Worm (Caenorhabditis elegans) whole organism, young adult: ENCODE data around the gene Y54G11A.4.
"Not testable (repeated sequence)": the region's sequence is repeated elsewhere in the genome, so short reads cannot be mapped to it uniquely, and the experiment has no call there.

ENCODE experiments used
- D2030.7 ChIP-seq: fragments of 200-800 bp; sonication (Bioruptor generic); IDR thresholded peaks from 2 replicates; pipeline ENCODE4 v1.3.6; 2022; ENCODE audit warnings: missing genetic modification reagents, missing genetic modification characterization, missing compliant biosample characterization
- Y56A3A.18 ChIP-seq: fragments of 200-800 bp; sonication (Bioruptor generic); IDR thresholded peaks from 2 replicates; pipeline ENCODE4 v1.3.6; 2022; ENCODE audit warnings: missing genetic modification reagents, missing genetic modification characterization, missing compliant biosample characterization
- ceh-40 ChIP-seq: fragments of 200-800 bp; sonication (Bioruptor generic); IDR thresholded peaks from 2 replicates; pipeline ENCODE4 v1.3.6; 2022; ENCODE audit warnings: missing genetic modification characterization, missing compliant biosample characterization
- ceh-79 ChIP-seq: sonication (generic microtip); optimal IDR thresholded peaks from 2 replicates; lab custom pipeline; 2017; ENCODE audit warnings: mild to moderate bottlenecking, missing genetic modification characterization, missing compliant biosample characterization
- hmg-1.2 ChIP-seq: fragments of 200-800 bp; sonication (Bioruptor generic); IDR thresholded peaks from 2 replicates; pipeline ENCODE4 v1.3.6; 2022; ENCODE audit warnings: missing genetic modification reagents, missing genetic modification characterization, missing compliant biosample characterization
- unc-62 ChIP-seq: fragments of 150-350 bp; optimal IDR thresholded peaks from 2 replicates; lab custom pipeline; 2014; ENCODE audit warnings: missing biosample characterization, missing genetic modification reagents, missing genetic modification characterization

DNA sequence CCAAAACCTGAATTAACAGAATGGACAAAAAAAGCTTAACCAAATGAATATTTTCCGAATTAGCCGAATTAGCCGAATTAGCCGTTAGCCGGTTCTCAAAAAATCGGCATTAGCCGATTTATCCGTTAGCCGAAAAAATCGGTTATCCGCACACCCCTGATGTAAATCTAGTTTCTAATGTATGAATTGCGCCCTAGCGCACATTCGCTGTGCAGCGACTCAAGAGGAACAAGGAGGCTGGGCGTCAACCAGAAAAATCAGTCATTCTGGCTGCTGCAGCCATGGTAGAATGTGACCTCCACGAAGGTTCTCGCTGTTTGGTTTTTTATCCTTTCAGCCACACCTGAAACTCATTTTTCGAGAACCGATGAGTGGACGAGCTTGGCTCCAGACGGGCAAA is 765 bp upstream of the Y54G11A.4 start:
- not testable (repeated sequence) for TF ChIP-seq hmg-1.2 (GFP tag; lab: Robert Waterston, UW); ceh-40 (GFP tag; lab: Robert Waterston, UW); Y56A3A.18 (GFP tag; lab: Robert Waterston, UW); unc-62 (GFP tag; lab: Kevin White, UChicago); ceh-79; D2030.7
